Worm (Caenorhabditis elegans) whole organism, L2 larva: Measurements from ENCODE around the gene bgnt-1.5.
A peak's percentile ranks its signal among the peaks of the same experiment; 100 is the strongest.

ENCODE experiments used
- ama-1 ChIP-seq: fragments of 150-350 bp; optimal IDR thresholded peaks from 2 replicates; lab custom pipeline; 2018; ENCODE audit warnings: inconsistent platforms
- dmd-4 ChIP-seq: sonication (generic microtip); optimal IDR thresholded peaks from 2 replicates; lab custom pipeline; 2017; ENCODE audit warnings: missing biosample characterization, missing genetic modification characterization
- lin-39 ChIP-seq: fragments of 150-350 bp; optimal IDR thresholded peaks from 2 replicates; lab custom pipeline; 2014; ENCODE audit warnings: missing biosample characterization, missing genetic modification reagents, missing genetic modification characterization
- mdl-1 ChIP-seq, 2 experiments: fragments of 150-350 bp in 1 of 2; sonication (generic microtip) in 1 of 2; optimal IDR thresholded peaks; 2 replicates each; lab custom pipeline; 2017; ENCODE audit warnings: missing biosample characterization in 2 of 2, missing genetic modification characterization in 2 of 2
- nhr-11 ChIP-seq: fragments of 150-350 bp; optimal IDR thresholded peaks from 2 replicates; lab custom pipeline; 2014; ENCODE audit warnings: missing biosample characterization, missing genetic modification characterization
- nhr-12 ChIP-seq: fragments of 150-350 bp; optimal IDR thresholded peaks from 2 replicates; lab custom pipeline; 2014; ENCODE audit warnings: missing biosample characterization, missing genetic modification characterization
- nhr-129 ChIP-seq: fragments of 150-350 bp; optimal IDR thresholded peaks from 2 replicates; lab custom pipeline; 2014; ENCODE audit warnings: missing biosample characterization, missing genetic modification characterization
- nhr-23 ChIP-seq: fragments of 150-350 bp; optimal IDR thresholded peaks from 2 replicates; lab custom pipeline; 2014; ENCODE audit warnings: missing biosample characterization, missing genetic modification reagents, missing genetic modification characterization
- nhr-237 ChIP-seq: fragments of 150-350 bp; optimal IDR thresholded peaks from 2 replicates; lab custom pipeline; 2014; ENCODE audit warnings: missing biosample characterization, missing genetic modification characterization
- nhr-77 ChIP-seq: fragments of 150-350 bp; optimal IDR thresholded peaks from 2 replicates; lab custom pipeline; 2014; ENCODE audit warnings: missing biosample characterization, missing genetic modification characterization
- sma-9 ChIP-seq, 2 experiments: fragments of 150-350 bp in 1 of 2; sonication (generic microtip) in 1 of 2; optimal IDR thresholded peaks; 2 replicates each; lab custom pipeline; 2014 to 2016; ENCODE audit warnings: missing genetic modification characterization in 2 of 2, mild to moderate bottlenecking in 1 of 2, missing biosample characterization in 1 of 2, missing compliant biosample characterization in 1 of 2, missing genetic modification reagents in 1 of 2, moderate library complexity in 1 of 2
- unc-62 ChIP-seq: fragments of 150-350 bp; optimal IDR thresholded peaks from 2 replicates; lab custom pipeline; 2014; ENCODE audit warnings: missing biosample characterization, missing genetic modification reagents, missing genetic modification characterization
- ztf-11 ChIP-seq: sonication (generic microtip); optimal IDR thresholded peaks from 2 replicates; lab custom pipeline; 2017; ENCODE audit warnings: missing biosample characterization, missing genetic modification characterization

DNA sequence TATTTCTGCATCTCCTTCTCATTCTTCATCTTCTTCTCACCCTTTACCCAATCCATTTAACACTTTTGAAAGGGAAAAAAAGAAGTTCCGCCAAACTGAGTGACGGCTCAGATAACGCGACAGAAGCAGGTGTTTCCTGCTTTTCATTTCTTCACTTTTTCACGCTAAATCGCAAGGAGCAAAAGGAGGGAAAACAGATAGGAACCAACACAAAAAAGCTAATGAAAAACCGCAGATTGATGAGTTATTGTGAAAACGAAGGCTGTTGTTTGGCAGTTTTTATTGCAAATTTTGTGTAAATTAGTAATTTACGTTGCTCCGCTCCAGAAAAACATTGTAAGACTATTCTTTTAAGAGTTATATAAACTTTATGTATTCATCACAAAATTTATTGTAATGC lies 31.8 kb downstream of the bgnt-1.5 start:
- TF ChIP-seq nhr-12 (no peak), ztf-11 (no peak), nhr-237 (tag; lab: Kevin White, UChicago) (no peak), sma-9 (GFP tag; optimal IDR thresholded peaks at IDR 0.05; lab: Kevin White, UChicago) (no peak), sma-9 (tag; optimal IDR thresholded peaks at IDR 0.05; lab: Kevin White, UChicago) (no peak), unc-62 (GFP tag; lab: Kevin White, UChicago) (no peak), nhr-23 (tag; lab: Kevin White, UChicago) (no peak), nhr-129 (tag; lab: Kevin White, UChicago) (peak; percentile 1), nhr-77 (tag; lab: Kevin White, UChicago) (no peak), nhr-11 (no peak), ama-1 (lab: Kevin White, UChicago) (no peak), mdl-1 (tag; optimal IDR thresholded peaks at IDR 0.05; lab: Kevin White, UChicago) (no peak), dmd-4 (tag; lab: Kevin White, UChicago) (no peak), lin-39 (tag; lab: Kevin White, UChicago) (no peak)
